Fruit fly (Drosophila melanogaster) whole organism, embryonic: ENCODE results near the gene RhoGAP5A.
A peak's percentile ranks its signal among the peaks of the same experiment; 100 is the strongest.

ENCODE experiments used
- CG11247 ChIP-seq: fragments of 200-800 bp; sonication (Bioruptor generic); IDR thresholded peaks from 2 replicates; pipeline ENCODE4 v1.3.6; 2022; ENCODE audit warnings: missing biosample characterization, missing genetic modification characterization
- CG12769 ChIP-seq: fragments of 200-800 bp; sonication (Bioruptor generic); optimal IDR thresholded peaks from 2 replicates; lab custom pipeline; 2019; ENCODE audit warnings: missing biosample characterization, mild to moderate bottlenecking, missing genetic modification characterization, moderate library complexity
- CG14050 ChIP-seq: fragments of 200-800 bp; sonication (Bioruptor generic); IDR thresholded peaks from 3 replicates; pipeline ENCODE4 v1.3.6; 2022; ENCODE audit warnings: missing biosample characterization, missing genetic modification characterization
- CG15269 ChIP-seq: fragments of 200-800 bp; sonication (Bioruptor generic); optimal IDR thresholded peaks from 2 replicates; lab custom pipeline; 2018; ENCODE audit warnings: missing biosample characterization, mild to moderate bottlenecking, missing genetic modification characterization, moderate library complexity
- CG1529 ChIP-seq: fragments of 200-800 bp; sonication (Bioruptor generic); optimal IDR thresholded peaks from 3 replicates; lab custom pipeline; 2018; ENCODE audit warnings: missing biosample characterization, missing genetic modification characterization
- CG15514 ChIP-seq: fragments of 200-800 bp; sonication (Bioruptor generic); optimal IDR thresholded peaks from 3 replicates; lab custom pipeline; 2017; ENCODE audit warnings: missing biosample characterization, missing genetic modification characterization, mild to moderate bottlenecking, moderate library complexity, missing genetic modification reagents
- CG15696 ChIP-seq: fragments of 200-800 bp; sonication (Bioruptor generic); optimal IDR thresholded peaks from 2 replicates; lab custom pipeline; 2019; ENCODE audit warnings: missing biosample characterization, mild to moderate bottlenecking, missing genetic modification characterization, moderate library complexity
- CG16863 ChIP-seq: fragments of 200-800 bp; sonication (Bioruptor generic); optimal IDR thresholded peaks from 3 replicates; lab custom pipeline; 2016; ENCODE audit warnings: missing biosample characterization, missing genetic modification characterization
- CG17612 ChIP-seq: fragments of 200-800 bp; sonication (Bioruptor generic); IDR thresholded peaks from 2 replicates; pipeline ENCODE4 v1.3.6; 2022; ENCODE audit warnings: missing biosample characterization, missing genetic modification characterization
- CG17912 ChIP-seq: fragments of 200-800 bp; sonication (Bioruptor generic); optimal IDR thresholded peaks from 2 replicates; lab custom pipeline; 2018; ENCODE audit warnings: missing biosample characterization, mild to moderate bottlenecking, missing genetic modification characterization
- CG31441 ChIP-seq: fragments of 200-800 bp; sonication (Bioruptor generic); IDR thresholded peaks from 2 replicates; pipeline ENCODE4 v1.3.6; 2022; ENCODE audit warnings: missing biosample characterization, missing genetic modification characterization
- CG32532 ChIP-seq: fragments of 200-800 bp; sonication (Bioruptor generic); IDR thresholded peaks from 2 replicates; pipeline ENCODE4 v1.3.6; 2022; ENCODE audit warnings: missing biosample characterization, missing genetic modification characterization
- CG34376 ChIP-seq: fragments of 200-800 bp; sonication (Bioruptor generic); optimal IDR thresholded peaks from 2 replicates; lab custom pipeline; 2018; ENCODE audit warnings: missing biosample characterization, mild to moderate bottlenecking, missing genetic modification characterization
- CG34422 ChIP-seq: fragments of 200-800 bp; sonication (Bioruptor generic); IDR thresholded peaks from 3 replicates; pipeline ENCODE4 v1.3.6; 2022; ENCODE audit warnings: missing biosample characterization, missing genetic modification characterization
- CG4282 ChIP-seq: fragments of 200-800 bp; sonication (Bioruptor generic); optimal IDR thresholded peaks from 2 replicates; lab custom pipeline; 2016; ENCODE audit warnings: missing biosample characterization, missing genetic modification characterization
- CG4328 ChIP-seq: fragments of 200-800 bp; sonication (Bioruptor generic); optimal IDR thresholded peaks from 3 replicates; lab custom pipeline; 2017; ENCODE audit warnings: missing biosample characterization, missing genetic modification reagents, missing genetic modification characterization
- CG4707 ChIP-seq: fragments of 200-800 bp; sonication (Bioruptor generic); optimal IDR thresholded peaks from 2 replicates; lab custom pipeline; 2018; ENCODE audit warnings: missing biosample characterization, mild to moderate bottlenecking, missing genetic modification characterization, moderate library complexity
- CG4820 ChIP-seq: fragments of 200-800 bp; sonication (Bioruptor generic); optimal IDR thresholded peaks from 3 replicates; lab custom pipeline; 2016; ENCODE audit warnings: missing biosample characterization, missing genetic modification characterization
- CG4854 ChIP-seq: fragments of 200-800 bp; sonication (Bioruptor generic); optimal IDR thresholded peaks from 2 replicates; lab custom pipeline; 2016; ENCODE audit warnings: missing biosample characterization, missing genetic modification characterization, inconsistent platforms
- CG6272 ChIP-seq: fragments of 200-800 bp; sonication (Bioruptor generic); IDR thresholded peaks from 2 replicates; pipeline ENCODE4 v1.3.6; 2022; ENCODE audit warnings: missing biosample characterization, missing genetic modification characterization
- CG7786 ChIP-seq: fragments of 200-800 bp; sonication (Bioruptor generic); optimal IDR thresholded peaks from 2 replicates; lab custom pipeline; 2016; ENCODE audit warnings: missing biosample characterization, missing genetic modification characterization
- CG8944 ChIP-seq: fragments of 200-800 bp; sonication (Bioruptor generic); optimal IDR thresholded peaks from 3 replicates; lab custom pipeline; 2016; ENCODE audit warnings: missing biosample characterization, missing genetic modification characterization
- Dad ChIP-seq: fragments of 200-800 bp; sonication (Bioruptor generic); optimal IDR thresholded peaks from 3 replicates; lab custom pipeline; 2016; ENCODE audit warnings: missing biosample characterization, missing genetic modification characterization
- Dfd ChIP-seq, 2 experiments: fragments of >200 bp; optimal IDR thresholded peaks; 2 replicates each; lab custom pipeline; 2017; ENCODE audit warnings: missing biosample characterization in 2 of 2, missing genetic modification characterization in 2 of 2
- Eip74EF ChIP-seq, 2 experiments: fragments of 200-800 bp in 1 of 2; fragments of >200 bp in 1 of 2; sonication (Bioruptor generic) in 1 of 2; optimal IDR thresholded peaks; 2 replicates each; lab custom pipeline; 2017 to 2019; ENCODE audit warnings: missing biosample characterization in 2 of 2, missing genetic modification characterization in 2 of 2, mild to moderate bottlenecking in 1 of 2, moderate library complexity in 1 of 2
- Fer1 ChIP-seq: fragments of 200-800 bp; sonication (Bioruptor generic); optimal IDR thresholded peaks from 2 replicates; lab custom pipeline; 2017; ENCODE audit warnings: missing biosample characterization, mild to moderate bottlenecking, missing genetic modification characterization
- Gug ChIP-seq: fragments of 200-800 bp; sonication (Bioruptor generic); IDR thresholded peaks from 4 replicates; pipeline ENCODE4 v1.3.6; 2022; ENCODE audit warnings: missing biosample characterization, missing genetic modification characterization
- HLH54F ChIP-seq: fragments of 200-800 bp; sonication (Bioruptor generic); optimal IDR thresholded peaks from 3 replicates; lab custom pipeline; 2016; ENCODE audit warnings: missing biosample characterization, missing genetic modification characterization
- Hand ChIP-seq: fragments of 200-800 bp; sonication (Bioruptor generic); optimal IDR thresholded peaks from 2 replicates; lab custom pipeline; 2017; ENCODE audit warnings: mild to moderate bottlenecking, missing biosample characterization, missing genetic modification reagents, missing genetic modification characterization
- HmgD ChIP-seq: fragments of 200-800 bp; sonication (Bioruptor generic); optimal IDR thresholded peaks from 3 replicates; lab custom pipeline; 2016; ENCODE audit warnings: missing biosample characterization, missing genetic modification characterization
- Hr51 ChIP-seq, 2 experiments: fragments of 200-800 bp; sonication (Bioruptor generic); optimal IDR thresholded peaks; 2 replicates in 1 of 2; 3 replicates in 1 of 2; lab custom pipeline; 2016 to 2018; ENCODE audit warnings: missing biosample characterization in 2 of 2, missing genetic modification characterization in 2 of 2, mild to moderate bottlenecking in 1 of 2, moderate library complexity in 1 of 2
- NK7.1 ChIP-seq: fragments of 200-800 bp; sonication (Bioruptor generic); optimal IDR thresholded peaks from 3 replicates; lab custom pipeline; 2016; ENCODE audit warnings: missing biosample characterization, missing genetic modification characterization
- Opbp ChIP-seq: fragments of 200-800 bp; sonication (Bioruptor generic); IDR thresholded peaks from 3 replicates; pipeline ENCODE4 v1.3.6; 2022; ENCODE audit warnings: missing biosample characterization, missing genetic modification characterization; ENCODE audit not compliant: partially characterized antibody
- Ravus ChIP-seq: fragments of 200-800 bp; sonication (Bioruptor generic); IDR thresholded peaks from 2 replicates; pipeline ENCODE4 v1.3.6; 2022; ENCODE audit warnings: missing biosample characterization, missing genetic modification characterization
- Taf1 ChIP-seq: fragments of 200-800 bp; sonication (Bioruptor generic); IDR thresholded peaks from 2 replicates; pipeline ENCODE4 v1.3.6; 2022; ENCODE audit warnings: missing biosample characterization, missing genetic modification characterization
- Xrp1 ChIP-seq: fragments of 200-800 bp; sonication (Bioruptor generic); IDR thresholded peaks from 2 replicates; pipeline ENCODE4 v1.3.6; 2022; ENCODE audit warnings: missing biosample characterization, missing genetic modification characterization
- ash1 ChIP-seq: fragments of 200-800 bp; sonication (Bioruptor generic); optimal IDR thresholded peaks from 2 replicates; lab custom pipeline; 2018; ENCODE audit warnings: missing biosample characterization, mild to moderate bottlenecking, missing genetic modification characterization
- cg ChIP-seq: fragments of 200-800 bp; sonication (Bioruptor generic); optimal IDR thresholded peaks from 3 replicates; lab custom pipeline; 2019; ENCODE audit warnings: missing biosample characterization, mild to moderate bottlenecking, missing genetic modification characterization, moderate library complexity
- ci ChIP-seq: fragments of 200-800 bp; sonication (Bioruptor generic); IDR thresholded peaks from 3 replicates; pipeline ENCODE4 v1.3.6; 2022; ENCODE audit warnings: missing biosample characterization, missing genetic modification characterization
- da ChIP-seq: fragments of 200-800 bp; sonication (Bioruptor generic); optimal IDR thresholded peaks from 2 replicates; lab custom pipeline; 2016; ENCODE audit warnings: missing biosample characterization, missing genetic modification characterization
- danr ChIP-seq: fragments of 200-800 bp; sonication (Bioruptor generic); IDR thresholded peaks from 2 replicates; pipeline ENCODE4 v1.3.6; 2022; ENCODE audit warnings: missing biosample characterization, missing genetic modification characterization
- fu2 ChIP-seq: fragments of 200-800 bp; sonication (Bioruptor generic); optimal IDR thresholded peaks from 2 replicates; lab custom pipeline; 2016; ENCODE audit warnings: missing biosample characterization, missing genetic modification characterization
- grau ChIP-seq: fragments of 200-800 bp; optimal IDR thresholded peaks from 3 replicates; lab custom pipeline; 2019; ENCODE audit warnings: missing biosample characterization, mild to moderate bottlenecking, missing genetic modification characterization, moderate library complexity
- gsb-n ChIP-seq: fragments of 200-800 bp; sonication (Bioruptor generic); optimal IDR thresholded peaks from 3 replicates; lab custom pipeline; 2018; ENCODE audit warnings: missing biosample characterization, mild to moderate bottlenecking, missing genetic modification characterization
- ind ChIP-seq: fragments of 200-800 bp; sonication (Bioruptor generic); optimal IDR thresholded peaks from 3 replicates; lab custom pipeline; 2016; ENCODE audit warnings: missing biosample characterization, missing genetic modification characterization
- kah ChIP-seq: fragments of 200-800 bp; sonication (Bioruptor generic); optimal IDR thresholded peaks from 2 replicates; lab custom pipeline; 2018; ENCODE audit warnings: missing biosample characterization, mild to moderate bottlenecking, missing genetic modification characterization
- mam ChIP-seq: fragments of 200-800 bp; sonication (Bioruptor generic); optimal IDR thresholded peaks from 3 replicates; lab custom pipeline; 2016; ENCODE audit warnings: missing biosample characterization, missing genetic modification characterization
- pita ChIP-seq: fragments of 200-800 bp; sonication (Bioruptor generic); optimal IDR thresholded peaks from 2 replicates; lab custom pipeline; 2017; ENCODE audit warnings: missing biosample characterization, mild to moderate bottlenecking, missing genetic modification characterization
- sens ChIP-seq: fragments of 200-800 bp; sonication (Bioruptor generic); peaks from one replicate; lab custom pipeline; 2016; ENCODE audit warnings: missing biosample characterization, missing genetic modification characterization
- ttk ChIP-seq: fragments of 200-800 bp; sonication (Bioruptor generic); IDR thresholded peaks from 2 replicates; pipeline ENCODE4 v2.1.2; 2022; ENCODE audit warnings: missing biosample characterization, missing genetic modification characterization
- wek ChIP-seq: fragments of 200-800 bp; sonication (Bioruptor generic); optimal IDR thresholded peaks from 3 replicates; lab custom pipeline; 2018; ENCODE audit warnings: missing biosample characterization, mild to moderate bottlenecking, missing genetic modification characterization, moderate library complexity
- wor ChIP-seq: fragments of 200-800 bp; sonication (Bioruptor generic); IDR thresholded peaks from 2 replicates; pipeline ENCODE4 v1.3.6; 2022; ENCODE audit warnings: missing biosample characterization, missing genetic modification characterization

Gene RhoGAP5A

dm6 chrX:5638588-5638987, 20.0 kb upstream of the RhoGAP5A start (continued):
- TF ChIP-seq Hr51 (GFP tag; optimal IDR thresholded peaks at IDR 0.05; lab: Kevin White, UChicago) (peak in 1 of 2 experiments; percentile 58), CG31441 (GFP tag; lab: Robert Waterston, UW) (no peak), CG4820 (GFP tag; lab: Kevin White, UChicago) (peak; percentile 25), CG16863 (GFP tag; lab: Kevin White, UChicago) (peak; percentile 51), CG15696 (tag; lab: Kevin White, UChicago) (no peak), CG6272 (GFP tag; lab: Robert Waterston, UW) (0 out of 2 replicates have a peak, but pooled peaks have one; percentile 23), CG15269 (tag; lab: Kevin White, UChicago) (peak; percentile 58), CG34422 (GFP tag; lab: Robert Waterston, UW) (peak; percentile 60), ttk (GFP tag; lab: Robert Waterston, UW) (peak; percentile 59), fu2 (GFP tag; lab: Kevin White, UChicago) (no peak), ind (GFP tag; lab: Kevin White, UChicago) (peak; percentile 50), wek (GFP tag; lab: Kevin White, UChicago) (no peak), CG14050 (GFP tag; lab: Robert Waterston, UW) (peak; percentile 57; the same call in 2 of the 3 replicates), mam (GFP tag; lab: Kevin White, UChicago) (peak; percentile 50), CG8944 (GFP tag; lab: Kevin White, UChicago) (peak; percentile 14), ash1 (GFP tag; lab: Kevin White, UChicago) (no peak), CG1529 (GFP tag; lab: Kevin White, UChicago) (no peak), kah (GFP tag; lab: Kevin White, UChicago) (no peak), pita (GFP tag; lab: Kevin White, UChicago) (no peak), HLH54F (GFP tag; lab: Kevin White, UChicago) (peak; percentile 23), CG4328 (GFP tag; lab: Kevin White, UChicago) (no peak), Ravus (GFP tag; lab: Robert Waterston, UW) (no peak), Gug (GFP tag; lab: Robert Waterston, UW) (peak; percentile 54; the same call in 2 of the 4 replicates), NK7.1 (GFP tag; lab: Kevin White, UChicago) (no peak), CG17912 (GFP tag; lab: Kevin White, UChicago) (no peak), gsb-n (tag; lab: Kevin White, UChicago) (no peak), danr (GFP tag; lab: Robert Waterston, UW) (no peak), cg (GFP tag; lab: Kevin White, UChicago) (no peak), Xrp1 (peak; percentile 81), ci (GFP tag; lab: Robert Waterston, UW) (peak; percentile 84; the same call in 2 of the 3 replicates), Eip74EF (GFP tag; optimal IDR thresholded peaks at IDR 0.05; lab: Kevin White, UChicago) (no peak), CG7786 (GFP tag; lab: Kevin White, UChicago) (peak; percentile 61), CG4282 (no peak), CG34376 (GFP tag; lab: Kevin White, UChicago) (peak; percentile 18), sens (peak; percentile 47), CG4707 (GFP tag; lab: Kevin White, UChicago) (peak; percentile 95), CG32532 (GFP tag; lab: Robert Waterston, UW) (peak; percentile 75), CG17612 (GFP tag; lab: Robert Waterston, UW) (no peak), CG12769 (tag; lab: Kevin White, UChicago) (no peak), CG15514 (GFP tag; lab: Kevin White, UChicago) (peak; percentile 49), Opbp (GFP tag; lab: Robert Waterston, UW) (no peak), da (GFP tag; lab: Kevin White, UChicago) (peak; percentile 3), Hand (peak; percentile 60), HmgD (GFP tag; lab: Kevin White, UChicago) (peak; percentile 37), Dad (no peak), Dfd (GFP tag; optimal IDR thresholded peaks at IDR 0.05; lab: Kevin White, UChicago) (no peak), wor (GFP tag; lab: Robert Waterston, UW) (no peak), Taf1 (peak; percentile 37; the same call in 1 of the 2 replicates), grau (tag; lab: Kevin White, UChicago) (peak; percentile 54), Fer1 (peak; percentile 83), CG4854 (no peak), CG11247 (GFP tag; lab: Robert Waterston, UW) (peak; percentile 61)
